Fruit fly (Drosophila melanogaster) whole organism, prepupa: ENCODE measurements around the gene CG5447.

Source experiments
- CG10631 ChIP-seq: fragments of 200-800 bp; sonication (Bioruptor generic); optimal IDR thresholded peaks from 2 replicates; lab custom pipeline; 2016; ENCODE audit warnings: missing biosample characterization, missing genetic modification characterization
- CG10669 ChIP-seq: fragments of 200-800 bp; sonication (Bioruptor generic); optimal IDR thresholded peaks from 3 replicates; lab custom pipeline; 2018; ENCODE audit warnings: missing biosample characterization, mild to moderate bottlenecking, missing genetic modification characterization, moderate library complexity
- CG11762 ChIP-seq: fragments of 200-800 bp; sonication (Bioruptor generic); optimal IDR thresholded peaks from 3 replicates; lab custom pipeline; 2016; ENCODE audit warnings: missing biosample characterization, missing genetic modification characterization; ENCODE audit not compliant: insufficient read depth
- CG11902 ChIP-seq: fragments of 200-800 bp; sonication (Bioruptor generic); optimal IDR thresholded peaks from 3 replicates; lab custom pipeline; 2016; ENCODE audit warnings: missing biosample characterization, missing genetic modification characterization
- CG15336 ChIP-seq: fragments of 200-800 bp; sonication (Bioruptor generic); IDR thresholded peaks from 2 replicates; pipeline ENCODE4 v1.3.6; 2022; ENCODE audit warnings: missing biosample characterization, missing genetic modification characterization
- CG1621 ChIP-seq: fragments of 200-800 bp; sonication (Bioruptor generic); optimal IDR thresholded peaks from 3 replicates; lab custom pipeline; 2018; ENCODE audit warnings: missing biosample characterization, mild to moderate bottlenecking, missing genetic modification characterization
- CG16779 ChIP-seq: fragments of 200-800 bp; sonication (Bioruptor generic); optimal IDR thresholded peaks from 3 replicates; lab custom pipeline; 2017; ENCODE audit warnings: missing biosample characterization, mild to moderate bottlenecking, missing genetic modification characterization
- CG3032 ChIP-seq: fragments of 200-800 bp; optimal IDR thresholded peaks from 2 replicates; lab custom pipeline; 2019; ENCODE audit warnings: missing biosample characterization, mild to moderate bottlenecking, missing genetic modification characterization, moderate library complexity
- CG32006 ChIP-seq: fragments of 200-800 bp; sonication (Bioruptor generic); optimal IDR thresholded peaks from 3 replicates; lab custom pipeline; 2017; ENCODE audit warnings: missing biosample characterization, mild to moderate bottlenecking, missing genetic modification characterization
- CG34406 ChIP-seq: fragments of 200-800 bp; sonication (Bioruptor generic); optimal IDR thresholded peaks from 3 replicates; lab custom pipeline; 2016; ENCODE audit warnings: missing biosample characterization, missing genetic modification characterization
- CG3919 ChIP-seq: fragments of 200-800 bp; sonication (Bioruptor generic); optimal IDR thresholded peaks from 3 replicates; lab custom pipeline; 2016; ENCODE audit warnings: missing biosample characterization, missing genetic modification characterization
- CG4318 ChIP-seq: fragments of 200-800 bp; sonication (Bioruptor generic); optimal IDR thresholded peaks from 3 replicates; lab custom pipeline; 2017; ENCODE audit warnings: missing biosample characterization, mild to moderate bottlenecking, missing genetic modification characterization
- CG6163 ChIP-seq: fragments of 200-800 bp; sonication (Bioruptor generic); IDR thresholded peaks from 3 replicates; pipeline ENCODE4 v1.3.6; 2022; ENCODE audit warnings: missing biosample characterization, missing genetic modification characterization
- CG6792 ChIP-seq: fragments of 200-800 bp; sonication (Bioruptor generic); optimal IDR thresholded peaks from 3 replicates; lab custom pipeline; 2016; ENCODE audit warnings: missing biosample characterization, missing genetic modification characterization
- CG6808 ChIP-seq: fragments of 200-800 bp; sonication (Bioruptor generic); optimal IDR thresholded peaks from 3 replicates; lab custom pipeline; 2017; ENCODE audit warnings: missing biosample characterization, missing genetic modification characterization, mild to moderate bottlenecking, moderate library complexity, missing genetic modification reagents
- CG6854 ChIP-seq: fragments of 200-800 bp; sonication (Bioruptor generic); optimal IDR thresholded peaks from 2 replicates; lab custom pipeline; 2017; ENCODE audit warnings: missing biosample characterization, mild to moderate bottlenecking, missing genetic modification characterization
- CG7368 ChIP-seq: fragments of 200-800 bp; sonication (Bioruptor generic); optimal IDR thresholded peaks from 3 replicates; lab custom pipeline; 2016; ENCODE audit warnings: missing biosample characterization, missing genetic modification characterization
- CG8119 ChIP-seq: fragments of 200-800 bp; sonication (Bioruptor generic); IDR thresholded peaks from 3 replicates; pipeline ENCODE4 v1.3.6; 2022; ENCODE audit warnings: missing biosample characterization, missing genetic modification characterization
- CG8319 ChIP-seq: fragments of 200-800 bp; sonication (Bioruptor generic); optimal IDR thresholded peaks from 3 replicates; lab custom pipeline; 2016; ENCODE audit warnings: missing biosample characterization, missing genetic modification characterization
- CG8632 ChIP-seq: fragments of 200-800 bp; sonication (Bioruptor generic); optimal IDR thresholded peaks from 3 replicates; lab custom pipeline; 2016; ENCODE audit warnings: missing biosample characterization, missing genetic modification characterization
- CG9139 ChIP-seq: fragments of 200-800 bp; sonication (Bioruptor generic); optimal IDR thresholded peaks from 3 replicates; lab custom pipeline; 2017; ENCODE audit warnings: missing biosample characterization, mild to moderate bottlenecking, missing genetic modification characterization
- Eip78C ChIP-seq: fragments of 200-800 bp; sonication (Bioruptor generic); peaks from one replicate; lab custom pipeline; 2016; ENCODE audit warnings: missing biosample characterization, missing genetic modification characterization
- Ets96B ChIP-seq: fragments of 200-800 bp; optimal IDR thresholded peaks from 2 replicates; lab custom pipeline; 2019; ENCODE audit warnings: missing biosample characterization, mild to moderate bottlenecking, missing genetic modification characterization, moderate library complexity
- Gug ChIP-seq: fragments of 200-800 bp; sonication (Bioruptor generic); IDR thresholded peaks from 2 replicates; pipeline ENCODE4 v1.3.6; 2022; ENCODE audit warnings: missing biosample characterization, missing genetic modification characterization
- Hr38 ChIP-seq: sonication (Bioruptor generic); optimal IDR thresholded peaks from 2 replicates; lab custom pipeline; 2016; ENCODE audit warnings: missing biosample characterization, missing genetic modification characterization
- Met ChIP-seq: fragments of 200-800 bp; sonication (Bioruptor generic); optimal IDR thresholded peaks from 3 replicates; lab custom pipeline; 2016; ENCODE audit warnings: missing biosample characterization, missing genetic modification characterization
- OdsH ChIP-seq: fragments of 200-800 bp; sonication (Bioruptor generic); optimal IDR thresholded peaks from 3 replicates; lab custom pipeline; 2016; ENCODE audit warnings: missing biosample characterization, missing genetic modification characterization
- Sox102F ChIP-seq: fragments of 200-800 bp; sonication (Bioruptor generic); optimal IDR thresholded peaks from 2 replicates; lab custom pipeline; 2016; ENCODE audit warnings: missing biosample characterization, mild to moderate bottlenecking, missing genetic modification characterization
- achi ChIP-seq: fragments of 200-800 bp; sonication (Bioruptor generic); optimal IDR thresholded peaks from 3 replicates; lab custom pipeline; 2016; ENCODE audit warnings: missing biosample characterization, missing genetic modification characterization
- acj6 ChIP-seq: fragments of 200-800 bp; sonication (Bioruptor generic); optimal IDR thresholded peaks from 3 replicates; lab custom pipeline; 2016; ENCODE audit warnings: missing biosample characterization, missing genetic modification characterization
- dsx ChIP-seq: fragments of 200-800 bp; optimal IDR thresholded peaks from 3 replicates; lab custom pipeline; 2019; ENCODE audit warnings: missing biosample characterization, mild to moderate bottlenecking, missing genetic modification characterization, moderate library complexity; ENCODE audit not compliant: poor library complexity, severe bottlenecking
- eg ChIP-seq: fragments of 200-800 bp; sonication (Bioruptor generic); IDR thresholded peaks from 3 replicates; pipeline ENCODE4 v1.3.6; 2022; ENCODE audit warnings: missing biosample characterization, missing genetic modification characterization
- esn ChIP-seq: fragments of 200-800 bp; sonication (Bioruptor generic); optimal IDR thresholded peaks from 2 replicates; lab custom pipeline; 2016; ENCODE audit warnings: missing biosample characterization, mild to moderate bottlenecking, missing genetic modification characterization, moderate library complexity
- fd85E ChIP-seq: fragments of 200-800 bp; sonication (Bioruptor generic); optimal IDR thresholded peaks from 3 replicates; lab custom pipeline; 2016; ENCODE audit warnings: missing biosample characterization, missing genetic modification characterization
- fkh ChIP-seq: fragments of 200-800 bp; sonication (Bioruptor generic); optimal IDR thresholded peaks from 3 replicates; lab custom pipeline; 2017; ENCODE audit warnings: missing biosample characterization, mild to moderate bottlenecking, missing genetic modification characterization, moderate library complexity
- net ChIP-seq: fragments of 200-800 bp; sonication (Bioruptor generic); optimal IDR thresholded peaks from 3 replicates; lab custom pipeline; 2016; ENCODE audit warnings: missing biosample characterization, missing genetic modification characterization
- salr ChIP-seq, 2 experiments: fragments of 200-800 bp; sonication (Bioruptor generic); optimal IDR thresholded peaks; 3 replicates each; lab custom pipeline; 2016 to 2018; ENCODE audit warnings: missing biosample characterization in 2 of 2, missing genetic modification characterization in 2 of 2, mild to moderate bottlenecking in 1 of 2
- spab ChIP-seq: fragments of 200-800 bp; sonication (Bioruptor generic); optimal IDR thresholded peaks from 2 replicates; lab custom pipeline; 2017; ENCODE audit warnings: missing biosample characterization, mild to moderate bottlenecking, missing genetic modification characterization, missing genetic modification reagents
- ss ChIP-seq, 2 experiments: fragments of 200-800 bp; sonication (Bioruptor generic); optimal IDR thresholded peaks; 2 replicates in 1 of 2; 3 replicates in 1 of 2; lab custom pipeline; 2017 to 2018; ENCODE audit warnings: mild to moderate bottlenecking in 2 of 2, missing biosample characterization in 2 of 2, missing genetic modification characterization in 2 of 2, moderate library complexity in 1 of 2
- svp ChIP-seq: fragments of 200-800 bp; sonication (Bioruptor generic); peaks from one replicate; lab custom pipeline; 2016; ENCODE audit warnings: missing biosample characterization, missing genetic modification characterization
- topi ChIP-seq: fragments of 200-800 bp; sonication (Bioruptor generic); optimal IDR thresholded peaks from 3 replicates; lab custom pipeline; 2016; ENCODE audit warnings: missing biosample characterization, missing genetic modification characterization
- vri ChIP-seq: fragments of 200-800 bp; sonication (Bioruptor generic); optimal IDR thresholded peaks from 3 replicates; lab custom pipeline; 2016; ENCODE audit warnings: missing biosample characterization, mild to moderate bottlenecking, missing genetic modification characterization

Gene CG5447

DNA sequence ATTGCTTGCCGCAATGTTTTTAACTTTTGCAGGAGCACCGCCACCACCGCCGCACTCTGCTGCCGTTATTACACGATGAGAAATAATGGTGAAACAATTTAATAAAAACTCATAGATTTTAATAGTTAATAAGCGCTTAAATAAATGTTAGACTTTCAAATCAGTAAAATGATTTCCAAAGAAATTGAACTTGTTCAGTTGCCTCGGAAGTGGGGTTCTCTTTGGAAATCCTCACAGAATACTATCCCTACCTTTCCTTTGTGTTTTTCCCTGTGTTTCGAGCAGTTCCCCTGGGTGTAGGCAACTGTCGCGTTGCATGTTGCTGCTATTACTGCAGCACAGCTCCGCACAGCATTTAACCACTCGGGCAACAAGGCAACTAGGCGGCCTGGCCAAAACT is 24.1 kb upstream of the CG5447 start (continued):
- TF ChIP-seq spab (GFP tag; lab: Kevin White, UChicago) = peak; percentile 20
- no peak for TF ChIP-seq CG1621
- peak; percentile 82 for TF ChIP-seq Eip78C (GFP tag; lab: Kevin White, UChicago)
- no peak for TF ChIP-seq Sox102F (GFP tag; lab: Kevin White, UChicago)
- no peak for TF ChIP-seq CG11902 (GFP tag; lab: Kevin White, UChicago)
- TF ChIP-seq CG4318 = peak; percentile 10
- TF ChIP-seq vri (GFP tag; lab: Kevin White, UChicago) = no peak
- TF ChIP-seq net = peak; percentile 21
- TF ChIP-seq fkh (GFP tag; lab: Kevin White, UChicago) = no peak
- TF ChIP-seq OdsH (GFP tag; lab: Kevin White, UChicago) = peak; percentile 56
- peak; percentile 32 for TF ChIP-seq esn
- TF ChIP-seq CG6792 (GFP tag; lab: Kevin White, UChicago) = peak; percentile 4
- TF ChIP-seq CG6854 (GFP tag; lab: Kevin White, UChicago) = no peak
- peak; percentile 22 for TF ChIP-seq CG9139 (GFP tag; lab: Kevin White, UChicago)
- TF ChIP-seq CG6163 (GFP tag; lab: Robert Waterston, UW) = no peak
- 0 out of 2 replicates have a peak, but pooled peaks have one; percentile 21 for TF ChIP-seq CG15336
- TF ChIP-seq topi (GFP tag; lab: Kevin White, UChicago) = peak; percentile 28

DNA sequence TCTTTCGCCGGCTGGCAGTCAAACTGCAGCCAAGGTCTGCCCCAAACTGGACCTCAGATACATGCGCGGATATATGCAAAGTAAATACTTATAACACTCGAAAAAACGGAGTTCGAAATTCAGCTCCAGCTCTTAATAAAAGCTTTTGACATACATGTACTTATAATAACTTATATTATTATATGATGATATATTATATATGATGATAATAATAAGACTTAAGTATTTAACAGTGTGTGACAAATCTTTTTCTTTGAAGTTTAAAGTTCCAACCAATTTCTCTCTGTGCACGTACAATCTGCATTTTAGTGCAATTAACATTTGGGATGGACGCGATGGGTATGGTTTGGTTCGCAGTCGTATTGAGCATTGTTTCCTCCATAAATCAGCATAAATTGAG is 22.7 kb upstream of the CG5447 start:
- TF ChIP-seq dsx (GFP tag; lab: Kevin White, UChicago) (peak; percentile 30), CG3032 (tag; lab: Kevin White, UChicago) (peak; percentile 22), Gug (no peak), CG3919 (peak; percentile 30), OdsH (GFP tag; lab: Kevin White, UChicago) (peak; percentile 50), CG8319 (GFP tag; lab: Kevin White, UChicago) (peak; percentile 47), CG8632 (GFP tag; lab: Kevin White, UChicago) (peak; percentile 58), CG11762 (no peak), fd85E (GFP tag; lab: Kevin White, UChicago) (no peak), eg (GFP tag; lab: Robert Waterston, UW) (no peak), Hr38 (GFP tag; lab: Kevin White, UChicago) (no peak), CG7368 (GFP tag; lab: Kevin White, UChicago) (peak; percentile 25), Eip78C (GFP tag; lab: Kevin White, UChicago) (peak; percentile 83), CG6792 (GFP tag; lab: Kevin White, UChicago) (peak; percentile 60), svp (GFP tag; lab: Kevin White, UChicago) (peak; percentile 63), CG11902 (GFP tag; lab: Kevin White, UChicago) (peak; percentile 26), acj6 (GFP tag; lab: Kevin White, UChicago) (peak; percentile 57), CG34406 (peak; percentile 61), esn (peak; percentile 20), fkh (GFP tag; lab: Kevin White, UChicago) (no peak), CG10669 (GFP tag; lab: Kevin White, UChicago) (peak; percentile 10), Ets96B (tag; lab: Kevin White, UChicago) (peak; percentile 36), CG6808 (GFP tag; lab: Kevin White, UChicago) (peak; percentile 11), CG10631 (GFP tag; lab: Kevin White, UChicago) (peak; percentile 25), salr (GFP tag; optimal IDR thresholded peaks at IDR 0.05; lab: Kevin White, UChicago) (no peak), ss (GFP tag; optimal IDR thresholded peaks at IDR 0.05; lab: Kevin White, UChicago) (peak in 1 of 2 experiments; percentile 27), CG32006 (peak; percentile 23), CG16779 (no peak), Met (GFP tag; lab: Kevin White, UChicago) (peak; percentile 5), topi (GFP tag; lab: Kevin White, UChicago) (peak; percentile 3), CG8119 (peak; percentile 19; the same call in 1 of the 3 replicates), achi (peak; percentile 43)
